Fruit fly (Drosophila melanogaster): ENCODE data around the gene CG14088.

DNA sequence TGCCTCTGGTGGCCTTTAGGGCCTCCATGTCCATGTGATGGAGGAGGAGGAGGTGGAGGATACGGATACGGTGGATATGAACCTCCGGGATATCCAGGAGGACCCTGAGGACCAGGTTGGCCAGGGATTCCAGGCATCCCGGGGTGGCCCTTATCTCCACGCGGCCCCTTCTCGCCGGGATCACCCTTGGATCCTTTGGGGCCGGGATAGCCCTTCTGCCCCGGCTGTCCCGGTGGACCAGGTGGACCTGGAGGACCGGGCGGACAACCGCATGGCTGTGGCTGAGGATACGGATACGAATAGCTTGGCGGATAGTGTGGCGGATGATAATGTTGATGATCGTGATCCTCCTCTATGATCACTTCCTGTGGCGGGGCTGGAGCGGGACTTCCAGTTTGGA is 9.8 kb upstream of the CG14088 start:
- TF ChIP-seq EcR (GFP tag; optimal IDR thresholded peaks at IDR 0.05): no peak
- TF ChIP-seq usp (GFP tag; optimal IDR thresholded peaks at IDR 0.05): no peak
- TF ChIP-seq pan (optimal IDR thresholded peaks at IDR 0.05): no peak
- TF ChIP-seq CG8478 (optimal IDR thresholded peaks at IDR 0.05): no peak
- no peak for TF ChIP-seq psq (optimal IDR thresholded peaks at IDR 0.05)
- TF ChIP-seq Dll (optimal IDR thresholded peaks at IDR 0.05): no peak
